Worm (Caenorhabditis elegans): ENCODE data around the gene mltn-12.
"Not testable (repeated sequence)": the region's sequence is repeated elsewhere in the genome, so short reads cannot be mapped to it uniquely, and the experiment has no call there.

ce11 chrIV:9048096-9048495 lies 55.2 kb downstream of the mltn-12 start:
- TF ChIP-seq ceh-48 (tag; optimal IDR thresholded peaks at IDR 0.05); pqm-1 (tag; optimal IDR thresholded peaks at IDR 0.05); ceh-31 (tag; optimal IDR thresholded peaks at IDR 0.05); hlh-15 (tag; optimal IDR thresholded peaks at IDR 0.05); Y22D7AL.16 (tag; optimal IDR thresholded peaks at IDR 0.05); nhr-232 (tag; optimal IDR thresholded peaks at IDR 0.05); elt-2 (tag; optimal IDR thresholded peaks at IDR 0.05); lin-11 (tag; optimal IDR thresholded peaks at IDR 0.05); ahr-1 (tag; optimal IDR thresholded peaks at IDR 0.05); ama-1 (optimal IDR thresholded peaks at IDR 0.05); rnt-1 (tag; optimal IDR thresholded peaks at IDR 0.05); nfya-1 (tag; optimal IDR thresholded peaks at IDR 0.05): not testable (repeated sequence)
- TF ChIP-seq tbx-2 (tag; optimal IDR thresholded peaks at IDR 0.05): peak; percentile 37
